Worm (Caenorhabditis elegans) whole organism, young adult: ENCODE measurements around the gene C04B4.1.
A peak's percentile ranks its signal among the peaks of the same experiment; 100 is the strongest.

Experiments used
- B0035.1 ChIP-seq: sonication (generic microtip); optimal IDR thresholded peaks from 2 replicates; lab custom pipeline; 2016; ENCODE audit warnings: missing genetic modification characterization, mild to moderate bottlenecking, missing compliant biosample characterization, missing genotype, missing genetic modification reagents
- B0336.3 ChIP-seq: fragments of 200-800 bp; sonication (Bioruptor generic); IDR thresholded peaks from 2 replicates; pipeline ENCODE4 v1.3.6; 2022; ENCODE audit warnings: missing genetic modification characterization, missing compliant biosample characterization
- C06A6.2 ChIP-seq: fragments of 200-800 bp; sonication (Bioruptor generic); conservative IDR thresholded peaks from 2 replicates; pipeline ENCODE4 v1.3.6; 2022; ENCODE audit warnings: missing genetic modification characterization, missing compliant biosample characterization
- F37B4.10 ChIP-seq: fragments of 200-800 bp; sonication (Bioruptor generic); IDR thresholded peaks from 2 replicates; pipeline ENCODE4 v1.3.6; 2022; ENCODE audit warnings: missing genetic modification characterization, missing compliant biosample characterization
- F55B11.4 ChIP-seq: sonication (generic microtip); optimal IDR thresholded peaks from 2 replicates; lab custom pipeline; 2016; ENCODE audit warnings: missing compliant biosample characterization, missing genetic modification characterization, borderline replicate concordance; ENCODE audit not compliant: insufficient read depth
- F57C9.4 ChIP-seq: sonication (generic microtip); optimal IDR thresholded peaks from 2 replicates; lab custom pipeline; 2017; ENCODE audit warnings: mild to moderate bottlenecking, missing genetic modification characterization, missing compliant biosample characterization
- Y53F4B.3 ChIP-seq: fragments of 200-800 bp; sonication (Bioruptor generic); IDR thresholded peaks from 2 replicates; pipeline ENCODE4 v1.3.6; 2022; ENCODE audit warnings: missing genetic modification reagents, missing genetic modification characterization, missing compliant biosample characterization
- ZK185.1 ChIP-seq: sonication (generic microtip); optimal IDR thresholded peaks from 2 replicates; lab custom pipeline; 2016; ENCODE audit warnings: mild to moderate bottlenecking, missing genetic modification characterization, missing compliant biosample characterization; ENCODE audit not compliant: poor library complexity, severe bottlenecking
- aptf-2 ChIP-seq: fragments of 200-800 bp; sonication (Bioruptor generic); conservative IDR thresholded peaks from 2 replicates; pipeline ENCODE4 v1.3.6; 2022; ENCODE audit warnings: missing genetic modification reagents, missing genetic modification characterization, missing compliant biosample characterization
- attf-6 ChIP-seq: fragments of 200-800 bp; sonication (Bioruptor generic); IDR thresholded peaks from 2 replicates; pipeline ENCODE4 v1.3.6; 2022; ENCODE audit warnings: missing genetic modification reagents, missing genetic modification characterization, missing compliant biosample characterization
- cebp-1 ChIP-seq, 2 experiments: fragments of 200-800 bp in 1 of 2; sonication (Bioruptor generic) in 1 of 2; sonication (generic microtip) in 1 of 2; IDR thresholded peaks in 1 of 2; optimal IDR thresholded peaks in 1 of 2; 2 replicates each; pipeline versions ENCODE4 v1.3.6 to Lab custom; 2017 to 2022; ENCODE audit warnings: missing compliant biosample characterization in 2 of 2, missing genetic modification characterization in 2 of 2, mild to moderate bottlenecking in 1 of 2, missing genetic modification reagents in 1 of 2, moderate library complexity in 1 of 2
- ceh-40 ChIP-seq: fragments of 200-800 bp; sonication (Bioruptor generic); IDR thresholded peaks from 2 replicates; pipeline ENCODE4 v1.3.6; 2022; ENCODE audit warnings: missing genetic modification characterization, missing compliant biosample characterization
- him-1 ChIP-seq: sonication (generic microtip); optimal IDR thresholded peaks from 2 replicates; lab custom pipeline; 2016; ENCODE audit warnings: missing genotype, missing genetic modification reagents, missing genetic modification characterization, missing compliant biosample characterization
- hmg-20 ChIP-seq: fragments of 200-800 bp; sonication (Bioruptor generic); IDR thresholded peaks from 2 replicates; pipeline ENCODE4 v1.3.6; 2022; ENCODE audit warnings: missing genetic modification reagents, missing genetic modification characterization, missing compliant biosample characterization
- hrde-1 ChIP-seq: sonication (generic microtip); optimal IDR thresholded peaks from 2 replicates; lab custom pipeline; 2016; ENCODE audit warnings: missing genetic modification characterization, mild to moderate bottlenecking, missing compliant biosample characterization, moderate library complexity, missing genotype, missing genetic modification reagents, borderline replicate concordance
- let-607 ChIP-seq, 2 experiments: fragments of 200-800 bp in 1 of 2; sonication (Bioruptor generic) in 1 of 2; sonication (generic microtip) in 1 of 2; optimal IDR thresholded peaks; 2 replicates each; lab custom pipeline; 2016 to 2018; ENCODE audit warnings: mild to moderate bottlenecking in 2 of 2, missing compliant biosample characterization in 2 of 2, missing genetic modification characterization in 2 of 2, moderate library complexity in 2 of 2, missing genotype in 1 of 2
- lin-26 ChIP-seq: fragments of 200-800 bp; sonication (Bioruptor generic); IDR thresholded peaks from 2 replicates; pipeline ENCODE4 v1.3.6; 2022; ENCODE audit warnings: missing genetic modification reagents, missing genetic modification characterization, missing compliant biosample characterization
- lsy-27 ChIP-seq: sonication (generic microtip); optimal IDR thresholded peaks from 2 replicates; lab custom pipeline; 2017; ENCODE audit warnings: missing genetic modification characterization, mild to moderate bottlenecking, missing compliant biosample characterization, antibody characterized with exemption, missing genotype, borderline replicate concordance; ENCODE audit not compliant: insufficient read depth
- madf-3 ChIP-seq: fragments of 200-800 bp; sonication (Bioruptor generic); IDR thresholded peaks from 2 replicates; pipeline ENCODE4 v1.3.6; 2022; ENCODE audit warnings: missing genetic modification reagents, missing genetic modification characterization, missing compliant biosample characterization
- mel-28 ChIP-seq: sonication (generic microtip); optimal IDR thresholded peaks from 2 replicates; lab custom pipeline; 2016; ENCODE audit warnings: borderline replicate concordance, mild to moderate bottlenecking, missing genetic modification characterization, missing compliant biosample characterization
- mes-4 ChIP-seq: sonication (generic microtip); optimal IDR thresholded peaks from 2 replicates; lab custom pipeline; 2016; ENCODE audit warnings: missing genotype, missing genetic modification characterization, missing compliant biosample characterization
- nfyb-1 ChIP-seq: fragments of 200-800 bp; sonication (Bioruptor generic); IDR thresholded peaks from 2 replicates; pipeline ENCODE4 v1.3.6; 2022; ENCODE audit warnings: missing genetic modification reagents, missing genetic modification characterization, missing compliant biosample characterization
- nhr-80 ChIP-seq: sonication (generic microtip); optimal IDR thresholded peaks from 2 replicates; lab custom pipeline; 2016; ENCODE audit warnings: missing genetic modification characterization, missing compliant biosample characterization
- rcor-1 ChIP-seq: fragments of 200-800 bp; sonication (Bioruptor generic); IDR thresholded peaks from 2 replicates; pipeline ENCODE4 v1.3.6; 2022; ENCODE audit warnings: missing genetic modification reagents, missing genetic modification characterization, missing compliant biosample characterization
- sdz-38 ChIP-seq: sonication (generic microtip); optimal IDR thresholded peaks from 2 replicates; lab custom pipeline; 2016; ENCODE audit warnings: missing genotype, missing genetic modification characterization, missing compliant biosample characterization
- sea-2 ChIP-seq: fragments of 200-800 bp; sonication (Bioruptor generic); IDR thresholded peaks from 2 replicates; pipeline ENCODE4 v1.3.6; 2022; ENCODE audit warnings: missing genetic modification characterization, missing compliant biosample characterization
- snpc-1.3 ChIP-seq: sonication (generic microtip); optimal IDR thresholded peaks from 2 replicates; lab custom pipeline; 2017; ENCODE audit warnings: missing genetic modification characterization, mild to moderate bottlenecking, missing compliant biosample characterization, antibody characterized with exemption, moderate library complexity, missing genotype, missing genetic modification reagents; ENCODE audit not compliant: insufficient read depth
- snpc-4 ChIP-seq, 5 experiments: fragments of 150-350 bp in 1 of 5; sonication (generic microtip) in 4 of 5; optimal IDR thresholded peaks; 2 replicates each; lab custom pipeline; 2014 to 2018; ENCODE audit warnings: missing genetic modification characterization in 5 of 5, missing biosample characterization in 3 of 5, antibody characterized with exemption in 2 of 5, mild to moderate bottlenecking in 2 of 5, missing compliant biosample characterization in 2 of 5, missing genotype in 2 of 5, moderate library complexity in 2 of 5, missing genetic modification reagents in 1 of 5
- tlf-1 ChIP-seq: fragments of 200-800 bp; sonication (Bioruptor generic); optimal IDR thresholded peaks from 2 replicates; lab custom pipeline; 2018; ENCODE audit warnings: mild to moderate bottlenecking, missing genetic modification characterization, missing compliant biosample characterization
- unc-62 ChIP-seq: fragments of 150-350 bp; optimal IDR thresholded peaks from 2 replicates; lab custom pipeline; 2014; ENCODE audit warnings: missing biosample characterization, missing genetic modification reagents, missing genetic modification characterization
- xnd-1 ChIP-seq: sonication (generic microtip); optimal IDR thresholded peaks from 2 replicates; lab custom pipeline; 2016; ENCODE audit warnings: missing genotype, missing genetic modification reagents, missing genetic modification characterization, missing compliant biosample characterization
- ztf-18 ChIP-seq: sonication (generic microtip); optimal IDR thresholded peaks from 2 replicates; lab custom pipeline; 2016; ENCODE audit warnings: missing genotype, mild to moderate bottlenecking, missing genetic modification characterization, missing compliant biosample characterization
- ztf-22 ChIP-seq: fragments of 200-800 bp; sonication (Bioruptor generic); optimal IDR thresholded peaks from 2 replicates; lab custom pipeline; 2018; ENCODE audit warnings: mild to moderate bottlenecking, missing genetic modification characterization, moderate library complexity, missing compliant biosample characterization
- ztf-28 ChIP-seq: fragments of 200-800 bp; sonication (Bioruptor generic); IDR thresholded peaks from 2 replicates; pipeline ENCODE4 v1.3.6; 2022; ENCODE audit warnings: missing genetic modification reagents, missing genetic modification characterization, missing compliant biosample characterization
- ztf-3 ChIP-seq: fragments of 200-800 bp; sonication (Bioruptor generic); optimal IDR thresholded peaks from 2 replicates; lab custom pipeline; 2018; ENCODE audit warnings: mild to moderate bottlenecking, missing genetic modification characterization, missing compliant biosample characterization

The C04B4.1 gene

ce11 chrX:12280477-12280876 is at the start of gene C04B4.1:
TSS of gene C04B4.1 (plus strand) at chrX:12280777.
- TF ChIP-seq F55B11.4 (no peak), C06A6.2 (GFP tag; lab: Robert Waterston, UW) (no peak), ztf-22 (GFP tag; lab: Kevin White, UChicago) (no peak), F57C9.4 (tag; lab: Kevin White, UChicago) (no peak), aptf-2 (GFP tag; lab: Robert Waterston, UW) (no peak), F37B4.10 (GFP tag; lab: Robert Waterston, UW) (no peak), lin-26 (GFP tag; lab: Robert Waterston, UW) (no peak), him-1 (tag; lab: Kevin White, UChicago) (no peak), B0035.1 (tag; lab: Kevin White, UChicago) (no peak), ztf-3 (GFP tag; lab: Kevin White, UChicago) (no peak), Y53F4B.3 (GFP tag; lab: Robert Waterston, UW) (no peak), nfyb-1 (no peak), hrde-1 (tag; lab: Kevin White, UChicago) (no peak), sdz-38 (tag; lab: Kevin White, UChicago) (no peak), snpc-1.3 (tag; lab: Kevin White, UChicago) (no peak), B0336.3 (GFP tag; lab: Robert Waterston, UW) (no peak), ztf-18 (tag; lab: Kevin White, UChicago) (no peak), sea-2 (GFP tag; lab: Robert Waterston, UW) (no peak), let-607 (tag; optimal IDR thresholded peaks at IDR 0.05; lab: Kevin White, UChicago) (no peak), attf-6 (GFP tag; lab: Robert Waterston, UW) (no peak)

ce11 chrX:12234424-12234823 is 46.2 kb upstream of the C04B4.1 start:
- TF ChIP-seq sea-2 (GFP tag; lab: Robert Waterston, UW) (no peak), snpc-4 (GFP tag; optimal IDR thresholded peaks at IDR 0.05; lab: Kevin White, UChicago) (no peak), snpc-4 (tag; optimal IDR thresholded peaks at IDR 0.05; lab: Kevin White, UChicago) (no peak), attf-6 (GFP tag; lab: Robert Waterston, UW) (no peak), madf-3 (GFP tag; lab: Robert Waterston, UW) (no peak), snpc-1.3 (tag; lab: Kevin White, UChicago) (no peak), ZK185.1 (tag; lab: Kevin White, UChicago) (no peak), ceh-40 (GFP tag; lab: Robert Waterston, UW) (no peak), unc-62 (GFP tag; lab: Kevin White, UChicago) (peak; percentile 30), nhr-80 (tag; lab: Kevin White, UChicago) (peak; percentile 68), xnd-1 (tag; lab: Kevin White, UChicago) (no peak), rcor-1 (no peak), cebp-1 (GFP tag; IDR thresholded peaks at IDR 0.05; lab: Robert Waterston, UW) (peak; percentile 89), cebp-1 (tag; optimal IDR thresholded peaks at IDR 0.05; lab: Kevin White, UChicago) (peak; percentile 93), mes-4 (no peak), nfyb-1 (no peak), lsy-27 (tag; lab: Kevin White, UChicago) (no peak), tlf-1 (no peak), ztf-28 (GFP tag; lab: Robert Waterston, UW) (no peak)

- TF ChIP-seq sea-2 (GFP tag; lab: Robert Waterston, UW) (no peak), hmg-20 (no peak), mel-28 (tag; lab: Kevin White, UChicago) (no peak)
- TF ChIP-seq, all 124 proteins: peak for 0
These were observed 45.2 kb upstream of the C04B4.1 start, which contains the start of gene C23H4.6 for ce11 chrX:12235388-12235787. TSS of gene C23H4.6 (plus strand) at chrX:12235606.
